Worm (Caenorhabditis elegans) whole organism, L4 larva: ENCODE results near the gene T01D3.1.
A peak's percentile ranks its signal among the peaks of the same experiment; 100 is the strongest.

ENCODE experiments used
- ama-1 ChIP-seq: fragments of 150-350 bp; optimal IDR thresholded peaks from 2 replicates; lab custom pipeline; 2014; ENCODE audit warnings: inconsistent platforms, mixed read lengths
- arid-1 ChIP-seq: fragments of 200-800 bp; sonication (Bioruptor generic); conservative IDR thresholded peaks from 2 replicates; pipeline ENCODE4 v1.3.6; 2022; ENCODE audit warnings: missing genetic modification reagents, missing genetic modification characterization, missing compliant biosample characterization
- ces-1 ChIP-seq: fragments of 150-350 bp; sonication (generic microtip); optimal IDR thresholded peaks from 4 replicates; lab custom pipeline; 2014; ENCODE audit warnings: missing biosample characterization, missing genetic modification reagents, missing genetic modification characterization
- lin-1 ChIP-seq: fragments of 200-800 bp; sonication (Bioruptor generic); IDR thresholded peaks from 2 replicates; pipeline ENCODE4 v1.3.6; 2022; ENCODE audit warnings: missing genetic modification reagents, missing genetic modification characterization, missing compliant biosample characterization
- lin-15B ChIP-seq: fragments of 150-350 bp; sonication (generic microtip); optimal IDR thresholded peaks from 3 replicates; lab custom pipeline; 2014; ENCODE audit warnings: missing biosample characterization, missing genetic modification characterization
- nhr-25 ChIP-seq: sonication (generic microtip); optimal IDR thresholded peaks from 2 replicates; lab custom pipeline; 2017; ENCODE audit warnings: missing genetic modification characterization, mild to moderate bottlenecking, missing compliant biosample characterization, antibody characterized with exemption, moderate library complexity, borderline replicate concordance; ENCODE audit not compliant: insufficient read depth
- nhr-28 ChIP-seq: fragments of 150-350 bp; optimal IDR thresholded peaks from 2 replicates; lab custom pipeline; 2014; ENCODE audit warnings: missing biosample characterization, missing genetic modification characterization
- nhr-41 ChIP-seq: fragments of 200-800 bp; sonication (Bioruptor generic); IDR thresholded peaks from 2 replicates; pipeline ENCODE4 v1.3.6; 2022; ENCODE audit warnings: missing genetic modification reagents, missing genetic modification characterization, missing compliant biosample characterization
- nhr-76 ChIP-seq: fragments of 150-350 bp; optimal IDR thresholded peaks from 2 replicates; lab custom pipeline; 2014; ENCODE audit warnings: missing biosample characterization, missing genetic modification characterization
- skn-1 ChIP-seq: fragments of 150-350 bp; optimal IDR thresholded peaks from 2 replicates; lab custom pipeline; 2014; ENCODE audit warnings: missing biosample characterization, missing genetic modification characterization
- unc-130 ChIP-seq: sonication (generic microtip); optimal IDR thresholded peaks from 2 replicates; lab custom pipeline; 2016; ENCODE audit warnings: missing genetic modification reagents, missing genetic modification characterization, missing compliant biosample characterization
- unc-39 ChIP-seq: sonication (generic microtip); optimal IDR thresholded peaks from 2 replicates; lab custom pipeline; 2017; ENCODE audit warnings: missing biosample characterization, missing genetic modification characterization
- ztf-11 ChIP-seq: fragments of 150-350 bp; optimal IDR thresholded peaks from 2 replicates; lab custom pipeline; 2014; ENCODE audit warnings: missing biosample characterization, missing genetic modification characterization

DNA sequence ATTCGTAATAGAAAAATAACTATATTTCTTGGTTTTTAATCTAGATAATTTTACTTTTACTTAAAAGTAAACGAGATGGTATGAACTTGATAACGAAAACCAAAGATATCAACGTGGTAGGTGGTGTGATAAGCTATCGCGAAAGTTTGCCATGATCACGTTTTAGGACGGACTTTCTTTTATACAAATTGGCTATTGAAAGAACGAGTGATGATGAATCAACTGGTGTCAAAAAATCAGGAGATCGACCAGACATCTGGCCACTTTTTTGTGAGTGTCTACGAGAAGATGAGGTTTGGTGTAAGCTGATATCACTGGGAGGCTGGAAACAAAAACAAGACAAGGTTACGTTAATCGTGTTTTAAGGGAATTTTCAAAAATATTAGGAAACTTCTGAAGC, 30.5 kb upstream of the T01D3.1 start:
- TF ChIP-seq skn-1 (no peak), lin-15B (tag; lab: Kevin White, UChicago) (no peak), ztf-11 (tag; lab: Kevin White, UChicago) (no peak), ces-1 (no peak), unc-39 (tag; lab: Kevin White, UChicago) (no peak), nhr-25 (tag; lab: Kevin White, UChicago) (no peak), ama-1 (lab: Kevin White, UChicago) (no peak), nhr-41 (GFP tag; lab: Robert Waterston, UW) (no peak), nhr-28 (peak; percentile 70), lin-1 (GFP tag; lab: Robert Waterston, UW) (no peak), arid-1 (GFP tag; lab: Robert Waterston, UW) (no peak), unc-130 (GFP tag; lab: Kevin White, UChicago) (no peak), nhr-76 (no peak)
